Fruit fly (Drosophila melanogaster): Measurements from ENCODE around the gene Chchd2.

dm6 chrX:17147983-17148637 is 691 bp upstream of the Chchd2 start, which contains the start of gene RpS5a:
- peak; percentile 72 for TF ChIP-seq fru (GFP tag; optimal IDR thresholded peaks at IDR 0.05)
- peak; percentile 58 for TF ChIP-seq Hr83 (GFP tag; optimal IDR thresholded peaks at IDR 0.05; ENCODE audit: poor library complexity, severe bottlenecking)
- TF ChIP-seq usp (GFP tag; optimal IDR thresholded peaks at IDR 0.05) = no peak
- peak; percentile 70 for TF ChIP-seq Hnf4 (GFP tag; optimal IDR thresholded peaks at IDR 0.05)
- TF ChIP-seq jim (GFP tag; optimal IDR thresholded peaks at IDR 0.05) = no peak
- TF ChIP-seq pan (optimal IDR thresholded peaks at IDR 0.05) = no peak

Data from whole organism, wandering third instar larva.